Worm (Caenorhabditis elegans): ENCODE data around the gene ZK930.7.
A peak's percentile ranks its signal among the peaks of the same experiment; 100 is the strongest.

The ZK930.7 gene

DNA sequence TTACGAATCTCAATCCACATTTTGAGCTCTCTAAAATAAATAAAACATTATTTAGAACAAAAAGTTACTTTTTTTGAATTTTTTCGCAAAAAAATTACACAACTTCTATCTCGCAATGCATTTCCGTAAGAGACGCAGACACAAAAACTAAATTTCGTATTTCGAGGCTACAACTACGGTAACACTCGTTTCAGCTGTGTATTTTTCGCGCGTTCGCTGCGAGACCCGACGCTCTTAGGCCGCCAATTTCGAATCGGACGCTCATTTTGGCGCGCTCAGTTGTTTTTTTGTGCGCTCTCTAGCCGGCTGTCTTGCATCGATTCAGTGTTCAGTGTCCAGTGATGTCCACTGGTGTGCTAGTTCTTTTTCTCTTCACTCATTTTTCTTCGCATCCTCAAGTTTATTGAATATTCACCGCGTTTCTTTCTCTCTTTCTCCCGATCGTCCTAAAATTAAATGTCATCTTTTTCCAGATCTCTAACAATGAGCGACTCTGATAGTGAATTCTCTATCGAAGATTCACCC is 39.7 kb upstream of the ZK930.7 start, which contains the start of the genes npp-3 and top-2:
Gene npp-3, minus strand, starts transcription at position 115 of the 525 bp plus-strand sequence.
Gene top-2, plus strand, starts transcription at position 475 of the 525 bp plus-strand sequence.
- TF ChIP-seq nhr-23 (tag; optimal IDR thresholded peaks at IDR 0.05) (no peak), unc-55 (GFP tag; optimal IDR thresholded peaks at IDR 0.05) (peak; percentile 97), Y55F3AM.14 (GFP tag; optimal IDR thresholded peaks at IDR 0.05) (peak; percentile 68), nhr-129 (tag; optimal IDR thresholded peaks at IDR 0.05) (peak; percentile 96), nhr-11 (tag; optimal IDR thresholded peaks at IDR 0.05) (peak; percentile 80), fos-1 (tag; optimal IDR thresholded peaks at IDR 0.05) (peak; percentile 87), sem-4 (tag; optimal IDR thresholded peaks at IDR 0.05) (peak; percentile 69), ZK546.5 (tag; optimal IDR thresholded peaks at IDR 0.05) (peak; percentile 79), C34F6.9 (tag; optimal IDR thresholded peaks at IDR 0.05) (peak; percentile 96), aly-2 (tag; optimal IDR thresholded peaks at IDR 0.05) (no peak), elt-1 (tag; optimal IDR thresholded peaks at IDR 0.05) (no peak), R02D3.7 (tag; optimal IDR thresholded peaks at IDR 0.05) (peak; percentile 72), ztf-4 (tag; optimal IDR thresholded peaks at IDR 0.05) (no peak), sma-3 (GFP tag; optimal IDR thresholded peaks at IDR 0.05) (peak; percentile 89), lin-13 (GFP tag; optimal IDR thresholded peaks at IDR 0.05) (peak; percentile 95), snpc-4 (tag; optimal IDR thresholded peaks at IDR 0.05) (peak; percentile 79), ztf-1 (GFP tag; conservative IDR thresholded peaks at IDR 0.05) (no peak), dmd-4 (tag; optimal IDR thresholded peaks at IDR 0.05) (no peak), crh-2 (tag; optimal IDR thresholded peaks at IDR 0.05) (peak; percentile 96), sma-9 (GFP tag; optimal IDR thresholded peaks at IDR 0.05) (peak; percentile 92), sma-9 (tag; optimal IDR thresholded peaks at IDR 0.05) (no peak), blmp-1 (tag; optimal IDR thresholded peaks at IDR 0.05; ENCODE audit: insufficient read depth) (peak; percentile 16), nhr-6 (tag; optimal IDR thresholded peaks at IDR 0.05) (peak; percentile 79), nhr-21 (tag; optimal IDR thresholded peaks at IDR 0.05) (peak; percentile 92), nhr-77 (tag; optimal IDR thresholded peaks at IDR 0.05) (no peak), ztf-11 (tag; optimal IDR thresholded peaks at IDR 0.05) (no peak), mab-5 (tag; optimal IDR thresholded peaks at IDR 0.05) (peak; percentile 85), nhr-237 (tag; optimal IDR thresholded peaks at IDR 0.05) (peak; percentile 27), ceh-16 (tag; optimal IDR thresholded peaks at IDR 0.05) (peak; percentile 75), skn-1 (tag; optimal IDR thresholded peaks at IDR 0.05) (no peak), zag-1 (tag; optimal IDR thresholded peaks at IDR 0.05) (peak; percentile 78), lsy-2 (tag; optimal IDR thresholded peaks at IDR 0.05) (peak; percentile 99), mbf-1 (tag; optimal IDR thresholded peaks at IDR 0.05) (no peak), nhr-12 (tag; optimal IDR thresholded peaks at IDR 0.05) (no peak), egl-27 (tag; optimal IDR thresholded peaks at IDR 0.05) (peak; percentile 83), peb-1 (tag; optimal IDR thresholded peaks at IDR 0.05) (no peak), ceh-82 (tag; optimal IDR thresholded peaks at IDR 0.05) (peak; percentile 45), F13H6.1 (tag; optimal IDR thresholded peaks at IDR 0.05) (peak; percentile 91), lin-11 (tag; optimal IDR thresholded peaks at IDR 0.05) (peak; percentile 94), unc-62 (GFP tag; optimal IDR thresholded peaks at IDR 0.05) (no peak), lin-39 (tag; optimal IDR thresholded peaks at IDR 0.05) (no peak), ama-1 (optimal IDR thresholded peaks at IDR 0.05) (no peak), elt-3 (tag; optimal IDR thresholded peaks at IDR 0.05) (no peak), mdl-1 (tag; optimal IDR thresholded peaks at IDR 0.05) (peak in 1 of 2 experiments; percentile 62), gmeb-1 (tag; optimal IDR thresholded peaks at IDR 0.05) (peak; percentile 98), alr-1 (tag; optimal IDR thresholded peaks at IDR 0.05) (no peak), nhr-10 (tag; optimal IDR thresholded peaks at IDR 0.05) (peak; percentile 45), nhr-25 (tag; optimal IDR thresholded peaks at IDR 0.05) (peak; percentile 94), unc-39 (tag; optimal IDR thresholded peaks at IDR 0.05) (no peak)
